Worm (Caenorhabditis elegans): ENCODE data around the gene F19H6.4.
A peak's percentile ranks its signal among the peaks of the same experiment; 100 is the strongest.

Gene F19H6.4

ce11 chrX:12391380-12391779, 25.9 kb downstream of the F19H6.4 start, which contains the start of gene nekl-3:
nekl-3 (minus strand) TSS chrX:12391480.
- TF ChIP-seq aha-1 (tag): peak; percentile 21
- no peak for TF ChIP-seq zfp-3 (GFP tag; conservative IDR thresholded peaks at IDR 0.05)

DNA sequence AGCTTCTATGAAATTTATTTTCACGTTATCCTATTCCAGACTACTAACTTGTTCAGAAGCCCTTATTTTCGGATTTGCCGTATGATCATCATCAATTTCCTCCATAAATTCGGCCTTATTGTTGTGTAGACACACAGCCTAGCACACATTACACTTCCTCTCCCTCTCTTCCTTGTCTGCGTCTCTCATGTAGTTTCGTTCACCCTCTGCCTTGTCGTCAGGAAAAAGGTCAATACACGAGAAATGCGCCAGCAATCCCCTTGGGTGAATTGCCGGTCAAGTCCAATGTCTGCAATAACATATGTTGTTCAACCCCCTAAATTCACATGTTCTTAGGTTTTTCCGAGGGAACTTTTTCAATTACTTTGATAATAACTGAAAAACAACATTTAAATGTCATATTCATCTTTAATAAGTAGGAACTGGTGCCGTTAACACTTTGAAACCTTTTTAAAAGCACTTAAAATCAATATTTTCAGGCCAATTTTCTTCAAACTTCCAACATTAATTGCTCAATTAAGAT, 28.4 kb downstream of the F19H6.4 start, which contains the start of gene F17E5.2:
Gene F17E5.2 (plus strand): TSS at position 473 of the 523 bp plus-strand sequence.
- TF ChIP-seq nhr-41 (GFP tag; IDR thresholded peaks at IDR 0.05): peak; percentile 46; the same call in 1 of the 2 replicates
- peak; percentile 39 for TF ChIP-seq pqm-1 (tag; optimal IDR thresholded peaks at IDR 0.05)
- no peak for TF ChIP-seq ceh-44 (GFP tag; IDR thresholded peaks at IDR 0.05)
- peak; percentile 94 for TF ChIP-seq ctbp-1 (GFP tag; IDR thresholded peaks at IDR 0.05)
- TF ChIP-seq saeg-2 (GFP tag; IDR thresholded peaks at IDR 0.05): no peak
- peak; percentile 93 for TF ChIP-seq dmd-6 (GFP tag; IDR thresholded peaks at IDR 0.05)
- peak; percentile 37 for TF ChIP-seq ceh-32 (tag; optimal IDR thresholded peaks at IDR 0.05; ENCODE audit: poor library complexity)
- TF ChIP-seq nhr-77 (tag; optimal IDR thresholded peaks at IDR 0.05): peak; percentile 94
- TF ChIP-seq daf-19 (GFP tag; conservative IDR thresholded peaks at IDR 0.05): 0 out of 2 replicates have a peak, but pooled peaks have one; percentile 68
- TF ChIP-seq spr-3 (GFP tag; optimal IDR thresholded peaks at IDR 0.05): no peak
- TF ChIP-seq hif-1 (tag; optimal IDR thresholded peaks at IDR 0.05): peak; percentile 31 to 85
- TF ChIP-seq Y48G9A.11 (GFP tag; IDR thresholded peaks at IDR 0.05): no peak
- TF ChIP-seq nhr-10 (tag; optimal IDR thresholded peaks at IDR 0.05): peak; percentile 29
- peak; percentile 78 for TF ChIP-seq duxl-1 (tag; optimal IDR thresholded peaks at IDR 0.05; ENCODE audit: poor library complexity)
- TF ChIP-seq F10B5.3 (tag; optimal IDR thresholded peaks at IDR 0.05): peak; percentile 63
- no peak for TF ChIP-seq nhr-111 (GFP tag; optimal IDR thresholded peaks at IDR 0.05)
- peak; percentile 15 for TF ChIP-seq nhr-237 (tag; optimal IDR thresholded peaks at IDR 0.05)
- TF ChIP-seq unc-62 (GFP tag; optimal IDR thresholded peaks at IDR 0.05 in 1 of 2): peak in 1 of 2 experiments; percentile 99
- TF ChIP-seq unc-62 (tag; optimal IDR thresholded peaks at IDR 0.05): no peak
- TF ChIP-seq dmd-9 (GFP tag; IDR thresholded peaks at IDR 0.05): peak; percentile 62; the same call in 1 of the 2 replicates
- no peak for TF ChIP-seq fos-1 (tag; optimal IDR thresholded peaks at IDR 0.05)
- TF ChIP-seq zag-1 (tag; optimal IDR thresholded peaks at IDR 0.05): no peak
- no peak for TF ChIP-seq ceh-28 (tag; optimal IDR thresholded peaks at IDR 0.05)
- no peak for TF ChIP-seq daf-8 (GFP tag; IDR thresholded peaks at IDR 0.05)
- TF ChIP-seq lin-15B (tag; optimal IDR thresholded peaks at IDR 0.05): no peak
- TF ChIP-seq Y105C5A.15 (GFP tag; IDR thresholded peaks at IDR 0.05): no peak
- peak; percentile 53 for TF ChIP-seq aha-1 (tag)
- no peak; the same call in none of the 2 replicates for TF ChIP-seq lin-38 (GFP tag; IDR thresholded peaks at IDR 0.05)
- TF ChIP-seq R02D3.7 (tag; optimal IDR thresholded peaks at IDR 0.05): no peak
- TF ChIP-seq dmd-8 (GFP tag; IDR thresholded peaks at IDR 0.05): no peak
- peak; percentile 48 to 86 for TF ChIP-seq mdl-1 (tag; optimal IDR thresholded peaks at IDR 0.05)
- no peak for TF ChIP-seq lim-7 (GFP tag; IDR thresholded peaks at IDR 0.05)
- no peak for TF ChIP-seq zfp-2 (tag; optimal IDR thresholded peaks at IDR 0.05)
- no peak for TF ChIP-seq ces-1 (GFP tag; optimal IDR thresholded peaks at IDR 0.05)
- peak; percentile 98 for TF ChIP-seq dve-1 (tag; optimal IDR thresholded peaks at IDR 0.05; ENCODE audit: insufficient read depth)
- TF ChIP-seq mdt-29 (GFP tag; IDR thresholded peaks at IDR 0.05): no peak
- TF ChIP-seq rbr-2 (tag; optimal IDR thresholded peaks at IDR 0.05): peak; percentile 96
- TF ChIP-seq daf-16 (GFP tag; optimal IDR thresholded peaks at IDR 0.05): peak; percentile 50 to 93
- TF ChIP-seq daf-16 (tag; optimal IDR thresholded peaks at IDR 0.05): peak; percentile 94
- no peak for TF ChIP-seq ZK337.2 (GFP tag; IDR thresholded peaks at IDR 0.05)
- peak; percentile 55 to 94 for TF ChIP-seq lsy-2 (tag; optimal IDR thresholded peaks at IDR 0.05)
- TF ChIP-seq nhr-25 (tag; optimal IDR thresholded peaks at IDR 0.05; ENCODE audit: borderline replicate concordance, insufficient read depth): peak; percentile 12
- TF ChIP-seq vab-7 (GFP tag; IDR thresholded peaks at IDR 0.05): no peak; the same call in 1 of the 2 replicates
- no peak; the same call in none of the 2 replicates for TF ChIP-seq nhr-42 (GFP tag; IDR thresholded peaks at IDR 0.05)
- no peak for TF ChIP-seq ceh-62 (tag; optimal IDR thresholded peaks at IDR 0.05)
- peak; percentile 91 for TF ChIP-seq lin-13 (GFP tag; optimal IDR thresholded peaks at IDR 0.05)
- no peak for TF ChIP-seq tag-97 (GFP tag; IDR thresholded peaks at IDR 0.05)
- peak; percentile 16 for TF ChIP-seq egl-27 (tag; optimal IDR thresholded peaks at IDR 0.05)
